Fruit fly (Drosophila melanogaster): ENCODE data around the gene CG10512.

dm6 chr3L:21185622-21186021 lies 17.1 kb upstream of the CG10512 start:
- TF ChIP-seq Snoo (tag; optimal IDR thresholded peaks at IDR 0.05), result no peak
- TF ChIP-seq CG14655 (GFP tag; optimal IDR thresholded peaks at IDR 0.05), result no peak
- no peak for TF ChIP-seq Ets98B (GFP tag; IDR thresholded peaks at IDR 0.05)
- TF ChIP-seq gl (tag; optimal IDR thresholded peaks at IDR 0.05), result no peak
